Worm (Caenorhabditis elegans) whole organism, L3 larva: ENCODE measurements around the gene col-87.

Source experiments
- R02D3.7 ChIP-seq: fragments of 150-350 bp; optimal IDR thresholded peaks from 2 replicates; lab custom pipeline; 2014; ENCODE audit warnings: missing biosample characterization, missing genetic modification characterization
- ZK546.5 ChIP-seq: sonication (generic microtip); optimal IDR thresholded peaks from 2 replicates; lab custom pipeline; 2017; ENCODE audit warnings: missing biosample characterization, missing genetic modification characterization
- aly-2 ChIP-seq: fragments of 150-350 bp; optimal IDR thresholded peaks from 2 replicates; lab custom pipeline; 2014; ENCODE audit warnings: missing biosample characterization, missing genetic modification characterization
- ama-1 ChIP-seq: fragments of 150-350 bp; optimal IDR thresholded peaks from 2 replicates; lab custom pipeline; 2018
- ceh-28 ChIP-seq: fragments of 150-350 bp; optimal IDR thresholded peaks from 2 replicates; lab custom pipeline; 2014; ENCODE audit warnings: missing biosample characterization, missing genetic modification reagents, missing genetic modification characterization
- ceh-82 ChIP-seq: fragments of 150-350 bp; optimal IDR thresholded peaks from 2 replicates; lab custom pipeline; 2014; ENCODE audit warnings: missing biosample characterization, missing genetic modification characterization
- ceh-9 ChIP-seq: sonication (generic microtip); optimal IDR thresholded peaks from 2 replicates; lab custom pipeline; 2018; ENCODE audit warnings: missing biosample characterization, missing genetic modification characterization
- egl-27 ChIP-seq: sonication (generic microtip); optimal IDR thresholded peaks from 4 replicates; lab custom pipeline; 2017; ENCODE audit warnings: missing biosample characterization, missing genetic modification reagents, missing genetic modification characterization
- egl-5 ChIP-seq: fragments of 150-350 bp; optimal IDR thresholded peaks from 2 replicates; lab custom pipeline; 2017; ENCODE audit warnings: missing biosample characterization, missing genetic modification reagents, missing genetic modification characterization, inconsistent platforms
- elt-1 ChIP-seq: fragments of 150-350 bp; optimal IDR thresholded peaks from 2 replicates; lab custom pipeline; 2014; ENCODE audit warnings: missing biosample characterization, missing genetic modification characterization
- elt-2 ChIP-seq: sonication (generic microtip); optimal IDR thresholded peaks from 2 replicates; lab custom pipeline; 2016; ENCODE audit warnings: missing genetic modification reagents, mild to moderate bottlenecking, missing genetic modification characterization, missing compliant biosample characterization
- elt-3 ChIP-seq, 3 experiments: fragments of 150-350 bp in 1 of 3; sonication (generic microtip) in 2 of 3; optimal IDR thresholded peaks; 2 replicates in 2 of 3; 4 replicates in 1 of 3; lab custom pipeline; 2014 to 2017; ENCODE audit warnings: missing biosample characterization in 3 of 3, missing genetic modification characterization in 3 of 3
- eor-1 ChIP-seq, 2 experiments: fragments of 150-350 bp; optimal IDR thresholded peaks; 2 replicates each; lab custom pipeline; 2014 to 2018; ENCODE audit warnings: missing biosample characterization in 2 of 2, missing genetic modification characterization in 2 of 2
- fkh-10 ChIP-seq: sonication (generic microtip); optimal IDR thresholded peaks from 2 replicates; lab custom pipeline; 2017; ENCODE audit warnings: missing biosample characterization, missing genetic modification reagents, missing genetic modification characterization
- fkh-2 ChIP-seq: fragments of 150-350 bp; optimal IDR thresholded peaks from 2 replicates; lab custom pipeline; 2014; ENCODE audit warnings: missing biosample characterization, missing genetic modification reagents, missing genetic modification characterization
- fos-1 ChIP-seq: fragments of 150-350 bp; optimal IDR thresholded peaks from 2 replicates; lab custom pipeline; 2014; ENCODE audit warnings: missing biosample characterization, missing genetic modification characterization
- hmg-11 ChIP-seq: sonication (generic microtip); optimal IDR thresholded peaks from 2 replicates; lab custom pipeline; 2016; ENCODE audit warnings: missing genetic modification characterization, missing compliant biosample characterization
- jun-1 ChIP-seq: fragments of 150-350 bp; optimal IDR thresholded peaks from 2 replicates; lab custom pipeline; 2014; ENCODE audit warnings: missing biosample characterization, missing genetic modification reagents, missing genetic modification characterization
- lin-15B ChIP-seq: fragments of 150-350 bp; optimal IDR thresholded peaks from 2 replicates; lab custom pipeline; 2014; ENCODE audit warnings: missing biosample characterization, missing genetic modification characterization
- lin-39 ChIP-seq: fragments of 150-350 bp; optimal IDR thresholded peaks from 2 replicates; lab custom pipeline; 2018; ENCODE audit warnings: missing biosample characterization, missing genetic modification reagents, missing genetic modification characterization
- lsy-12 ChIP-seq: sonication (generic microtip); optimal IDR thresholded peaks from 2 replicates; lab custom pipeline; 2016; ENCODE audit warnings: mild to moderate bottlenecking, missing genetic modification characterization, missing compliant biosample characterization
- mdl-1 ChIP-seq: fragments of 150-350 bp; optimal IDR thresholded peaks from 2 replicates; lab custom pipeline; 2014; ENCODE audit warnings: missing biosample characterization, missing genetic modification characterization
- nfya-1 ChIP-seq: sonication (generic microtip); optimal IDR thresholded peaks from 2 replicates; lab custom pipeline; 2017; ENCODE audit warnings: missing genetic modification characterization, mild to moderate bottlenecking, missing compliant biosample characterization, antibody characterized with exemption, moderate library complexity; ENCODE audit not compliant: insufficient read depth
- nhr-11 ChIP-seq: fragments of 150-350 bp; optimal IDR thresholded peaks from 2 replicates; lab custom pipeline; 2014; ENCODE audit warnings: missing biosample characterization, missing genetic modification characterization
- nhr-23 ChIP-seq: fragments of 150-350 bp; optimal IDR thresholded peaks from 2 replicates; lab custom pipeline; 2014; ENCODE audit warnings: missing biosample characterization, missing genetic modification reagents, missing genetic modification characterization
- nhr-237 ChIP-seq: fragments of 150-350 bp; optimal IDR thresholded peaks from 2 replicates; lab custom pipeline; 2014; ENCODE audit warnings: missing biosample characterization, missing genetic modification characterization
- nhr-25 ChIP-seq: sonication (generic microtip); optimal IDR thresholded peaks from 2 replicates; lab custom pipeline; 2017; ENCODE audit warnings: missing biosample characterization, missing genetic modification characterization
- nhr-43 ChIP-seq: sonication (generic microtip); optimal IDR thresholded peaks from 2 replicates; lab custom pipeline; 2016; ENCODE audit warnings: mild to moderate bottlenecking, missing genetic modification characterization, missing compliant biosample characterization; ENCODE audit not compliant: poor library complexity, severe bottlenecking
- nhr-67 ChIP-seq: fragments of 150-350 bp; optimal IDR thresholded peaks from 2 replicates; lab custom pipeline; 2014; ENCODE audit warnings: missing biosample characterization, missing genetic modification characterization
- nhr-77 ChIP-seq: fragments of 150-350 bp; optimal IDR thresholded peaks from 2 replicates; lab custom pipeline; 2014; ENCODE audit warnings: missing biosample characterization, missing genetic modification characterization
- pha-4 ChIP-seq: fragments of 150-350 bp; optimal IDR thresholded peaks from 2 replicates; lab custom pipeline; 2014; ENCODE audit warnings: missing biosample characterization, missing genetic modification reagents, missing genetic modification characterization
- pqm-1 ChIP-seq: fragments of 150-350 bp; optimal IDR thresholded peaks from 2 replicates; lab custom pipeline; 2017; ENCODE audit warnings: missing biosample characterization, missing genetic modification characterization, inconsistent platforms
- sea-2 ChIP-seq: fragments of 150-350 bp; sonication (generic microtip); optimal IDR thresholded peaks from 4 replicates; lab custom pipeline; 2014; ENCODE audit warnings: missing biosample characterization, missing genetic modification reagents, missing genetic modification characterization
- skn-1 ChIP-seq: fragments of 150-350 bp; optimal IDR thresholded peaks from 2 replicates; lab custom pipeline; 2014; ENCODE audit warnings: missing biosample characterization, missing genetic modification characterization
- snpc-4 ChIP-seq: fragments of 150-350 bp; optimal IDR thresholded peaks from 2 replicates; lab custom pipeline; 2014; ENCODE audit warnings: missing biosample characterization, missing genetic modification characterization
- tbx-2 ChIP-seq: sonication (generic microtip); optimal IDR thresholded peaks from 2 replicates; lab custom pipeline; 2016; ENCODE audit warnings: mild to moderate bottlenecking, missing genetic modification characterization, missing compliant biosample characterization
- unc-62 ChIP-seq: fragments of 150-350 bp; sonication (generic microtip); optimal IDR thresholded peaks from 4 replicates; lab custom pipeline; 2014; ENCODE audit warnings: missing biosample characterization, missing genetic modification reagents, missing genetic modification characterization
- zag-1 ChIP-seq: fragments of 150-350 bp; optimal IDR thresholded peaks from 2 replicates; lab custom pipeline; 2014; ENCODE audit warnings: missing biosample characterization, missing genetic modification characterization

Gene col-87

DNA sequence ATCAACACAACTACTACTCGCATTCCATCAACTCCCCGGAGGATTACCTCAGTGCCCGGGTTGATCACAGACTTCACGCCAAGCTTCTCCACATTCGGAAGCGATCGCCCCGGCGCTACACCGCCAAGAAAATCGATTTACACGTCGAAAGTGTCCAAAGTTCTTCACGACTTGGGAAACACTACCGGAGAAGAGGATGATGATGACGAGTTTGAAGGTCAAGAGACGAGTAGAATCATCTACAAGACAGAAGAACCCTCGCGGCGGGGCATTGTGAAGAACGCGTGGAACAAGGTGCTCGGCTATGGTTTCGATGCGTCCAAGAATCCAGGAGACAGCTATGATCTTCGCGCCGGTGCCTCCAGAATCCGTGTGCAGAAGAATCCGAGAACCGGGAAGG is 30.4 kb downstream of the col-87 start:
- no peak for TF ChIP-seq ama-1 (lab: Kevin White, UChicago)
- no peak for TF ChIP-seq tbx-2
- TF ChIP-seq nfya-1 (tag; lab: Kevin White, UChicago) = no peak
- no peak for TF ChIP-seq egl-27 (tag; lab: Kevin White, UChicago)

DNA sequence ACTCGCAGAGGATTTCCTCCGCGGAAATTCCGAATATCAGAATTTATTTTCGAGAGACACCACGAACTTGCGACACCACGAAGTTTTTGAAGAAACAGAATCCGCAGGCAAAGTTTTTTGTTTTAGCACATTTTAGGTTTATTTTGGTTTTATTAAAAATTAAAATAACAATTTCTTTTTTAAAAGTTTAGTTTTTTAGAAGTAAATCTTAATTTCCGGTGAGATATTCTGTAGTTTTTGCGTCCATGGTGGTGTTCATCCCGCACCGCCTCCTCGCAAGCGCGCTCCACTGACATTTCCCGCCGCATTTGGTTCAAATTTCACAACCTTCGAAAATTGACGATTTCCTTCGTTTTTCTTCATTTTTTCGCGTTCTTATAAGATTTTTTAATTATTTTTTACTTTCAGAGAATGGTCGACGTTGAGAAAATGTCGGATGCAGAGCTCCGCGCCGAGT is 31.4 kb downstream of the col-87 start, which contains the start of gene lem-2:
Gene lem-2 (plus strand): TSS at position 407 of the 457 bp plus-strand sequence.
- TF ChIP-seq tbx-2 = peak; percentile 2
- TF ChIP-seq nhr-23 (tag; lab: Kevin White, UChicago) = peak; percentile 54
- TF ChIP-seq jun-1 (tag; lab: Kevin White, UChicago) = peak; percentile 34
- TF ChIP-seq fkh-10 (GFP tag; lab: Kevin White, UChicago) = no peak
- TF ChIP-seq pha-4 (tag; lab: Kevin White, UChicago) = peak; percentile 67
- no peak for TF ChIP-seq nhr-67 (tag; lab: Kevin White, UChicago)
- no peak for TF ChIP-seq mdl-1 (tag; lab: Kevin White, UChicago)
- peak; percentile 63 for TF ChIP-seq nfya-1 (tag; lab: Kevin White, UChicago)
- TF ChIP-seq nhr-43 = no peak
- TF ChIP-seq lin-15B (tag; lab: Kevin White, UChicago) = peak; percentile 86
- peak; percentile 6 for TF ChIP-seq nhr-25 (tag; lab: Kevin White, UChicago)
- peak; percentile 76 for TF ChIP-seq lsy-12
- peak; percentile 47 for TF ChIP-seq elt-2 (tag; lab: Kevin White, UChicago)
- peak; percentile 27 for TF ChIP-seq R02D3.7 (tag; lab: Kevin White, UChicago)
- peak; percentile 81 for TF ChIP-seq snpc-4
- TF ChIP-seq lin-39 (tag; lab: Kevin White, UChicago) = peak; percentile 41
- TF ChIP-seq nhr-77 (tag; lab: Kevin White, UChicago) = peak; percentile 13
- no peak for TF ChIP-seq ceh-9 (tag; lab: Kevin White, UChicago)
- TF ChIP-seq hmg-11 (tag; lab: Kevin White, UChicago) = peak; percentile 30
- TF ChIP-seq nhr-11 (tag; lab: Kevin White, UChicago) = peak; percentile 15
- no peak for TF ChIP-seq unc-62 (GFP tag; lab: Kevin White, UChicago)
- TF ChIP-seq ceh-28 = peak; percentile 24
- TF ChIP-seq egl-27 (tag; lab: Kevin White, UChicago) = no peak

DNA sequence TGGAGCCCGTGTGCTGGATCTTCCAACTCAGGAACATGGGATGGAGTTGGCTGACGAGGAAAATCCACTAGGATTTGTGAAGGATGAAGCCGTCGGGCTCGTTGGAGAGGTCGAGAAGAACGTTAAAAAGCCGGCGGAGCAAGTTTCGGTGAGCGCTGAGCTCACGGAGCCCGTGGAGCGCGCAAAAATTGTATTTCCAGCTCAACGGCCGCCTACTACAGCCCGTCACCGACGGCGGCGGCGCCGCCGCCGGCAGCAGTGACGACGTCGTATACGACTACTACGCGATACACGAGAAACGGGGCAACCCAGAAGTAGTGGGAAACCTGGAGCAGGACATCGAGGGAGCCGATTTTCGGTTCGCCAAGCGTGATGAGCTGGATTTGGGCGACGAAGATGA is 33.6 kb downstream of the col-87 start:
- TF ChIP-seq sea-2 (GFP tag; lab: Kevin White, UChicago) (no peak), fos-1 (tag; lab: Kevin White, UChicago) (no peak), nhr-23 (tag; lab: Kevin White, UChicago) (no peak)
- TF ChIP-seq, all 47 proteins: peak for 0

ce11 chrII:14060439-14060838 is 34.1 kb downstream of the col-87 start, which contains the start of gene W01G7.4:
W01G7.4 (plus strand) TSS chrII:14060739.
- TF ChIP-seq nhr-237 (no peak), nfya-1 (tag; lab: Kevin White, UChicago) (no peak), tbx-2 (no peak), skn-1 (tag; lab: Kevin White, UChicago) (no peak), mdl-1 (tag; lab: Kevin White, UChicago) (no peak), sea-2 (GFP tag; lab: Kevin White, UChicago) (no peak), elt-3 (tag; optimal IDR thresholded peaks at IDR 0.05; lab: Kevin White, UChicago) (no peak), lsy-12 (no peak), elt-2 (tag; lab: Kevin White, UChicago) (no peak), nhr-25 (tag; lab: Kevin White, UChicago) (no peak)

DNA sequence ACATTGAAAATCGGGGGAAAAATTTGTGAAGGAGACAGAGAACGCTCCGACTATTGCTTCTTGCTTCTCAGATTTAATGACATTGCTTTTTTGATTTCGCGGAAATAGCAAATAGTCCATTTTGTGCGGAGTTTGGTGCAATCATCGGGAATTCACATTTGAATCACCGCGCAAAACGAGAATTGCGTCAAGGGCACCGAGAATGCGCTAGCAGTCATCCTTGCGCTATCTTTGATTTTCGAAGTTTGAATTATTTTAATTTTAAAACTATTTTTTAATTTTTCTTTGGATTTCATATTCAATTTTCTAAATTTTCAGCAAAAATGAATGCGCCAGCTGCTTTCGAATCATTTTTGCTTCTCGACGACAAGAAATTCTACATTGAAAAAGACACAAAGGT is 34.7 kb downstream of the col-87 start, which contains the start of gene rpb-11:
Gene rpb-11 (plus strand): TSS at position 319 of the 400 bp plus-strand sequence.
- TF ChIP-seq elt-1 (tag; lab: Kevin White, UChicago) (peak; percentile 66), egl-5 (tag; lab: Kevin White, UChicago) (no peak), nhr-237 (no peak), hmg-11 (tag; lab: Kevin White, UChicago) (peak; percentile 58), aly-2 (tag; lab: Kevin White, UChicago) (peak; percentile 56), mdl-1 (tag; lab: Kevin White, UChicago) (no peak), snpc-4 (peak; percentile 92), fos-1 (tag; lab: Kevin White, UChicago) (no peak), zag-1 (tag; lab: Kevin White, UChicago) (peak; percentile 44), eor-1 (tag; optimal IDR thresholded peaks at IDR 0.05; lab: Kevin White, UChicago) (no peak), lin-39 (tag; lab: Kevin White, UChicago) (peak; percentile 67), unc-62 (GFP tag; lab: Kevin White, UChicago) (peak; percentile 26), ZK546.5 (tag; lab: Kevin White, UChicago) (no peak), lin-15B (tag; lab: Kevin White, UChicago) (peak; percentile 94), nhr-77 (tag; lab: Kevin White, UChicago) (peak; percentile 95), fkh-2 (no peak), lsy-12 (peak; percentile 83), ceh-82 (tag; lab: Kevin White, UChicago) (peak; percentile 80), pha-4 (tag; lab: Kevin White, UChicago) (peak; percentile 98), fkh-10 (GFP tag; lab: Kevin White, UChicago) (peak; percentile 81), skn-1 (tag; lab: Kevin White, UChicago) (peak; percentile 85), tbx-2 (peak; percentile 91), nhr-11 (tag; lab: Kevin White, UChicago) (no peak), R02D3.7 (tag; lab: Kevin White, UChicago) (peak; percentile 85), pqm-1 (tag; lab: Kevin White, UChicago) (peak; percentile 56), nhr-23 (tag; lab: Kevin White, UChicago) (peak; percentile 97), ceh-9 (tag; lab: Kevin White, UChicago) (no peak), nhr-25 (tag; lab: Kevin White, UChicago) (peak; percentile 84), nfya-1 (tag; lab: Kevin White, UChicago) (peak; percentile 93), nhr-43 (peak; percentile 90), ama-1 (lab: Kevin White, UChicago) (no peak), elt-2 (tag; lab: Kevin White, UChicago) (peak; percentile 72), ceh-28 (peak; percentile 81)
